Worm (Caenorhabditis elegans) whole organism, L1 larva: ENCODE measurements around the gene pmt-2.
A peak's percentile ranks its signal among the peaks of the same experiment; 100 is the strongest.

ENCODE experiments used
- C04F5.9 ChIP-seq: sonication (generic microtip); optimal IDR thresholded peaks from 2 replicates; lab custom pipeline; 2016; ENCODE audit warnings: missing genetic modification characterization, missing compliant biosample characterization
- aha-1 ChIP-seq: fragments of 150-350 bp; optimal IDR thresholded peaks from 2 replicates; lab custom pipeline; 2014; ENCODE audit warnings: missing biosample characterization, missing genetic modification characterization
- alr-1 ChIP-seq: fragments of 200-800 bp; sonication (Bioruptor generic); optimal IDR thresholded peaks from 2 replicates; lab custom pipeline; 2018; ENCODE audit warnings: borderline replicate concordance, mild to moderate bottlenecking, missing genetic modification characterization, missing compliant biosample characterization
- ama-1 ChIP-seq: fragments of 150-350 bp; optimal IDR thresholded peaks from 2 replicates; lab custom pipeline; 2014
- blmp-1 ChIP-seq: fragments of 150-350 bp; optimal IDR thresholded peaks from 2 replicates; lab custom pipeline; 2014; ENCODE audit warnings: missing biosample characterization, missing genetic modification characterization
- ceh-8 ChIP-seq: fragments of 200-800 bp; sonication (Bioruptor generic); optimal IDR thresholded peaks from 2 replicates; lab custom pipeline; 2018; ENCODE audit warnings: mild to moderate bottlenecking, missing genetic modification characterization, moderate library complexity, missing compliant biosample characterization
- dpl-1 ChIP-seq, 3 experiments: fragments of 150-350 bp in 2 of 3; sonication (generic microtip) in 1 of 3; optimal IDR thresholded peaks; 2 replicates each; lab custom pipeline; 2014 to 2017; ENCODE audit warnings: missing biosample characterization in 3 of 3, missing genetic modification characterization in 3 of 3, missing genetic modification reagents in 3 of 3
- efl-1 ChIP-seq, 4 experiments: fragments of 150-350 bp; optimal IDR thresholded peaks in 3 of 4; peaks in 1 of 4; 1 replicate in 1 of 4; 2 replicates in 3 of 4; lab custom pipeline; 2014; ENCODE audit warnings: missing biosample characterization in 2 of 4, missing genetic modification characterization in 2 of 4, missing genetic modification reagents in 2 of 4
- egl-13 ChIP-seq: sonication (generic microtip); optimal IDR thresholded peaks from 2 replicates; lab custom pipeline; 2016; ENCODE audit warnings: missing genotype, missing genetic modification reagents, missing genetic modification characterization, missing compliant biosample characterization
- egl-27 ChIP-seq, 2 experiments: fragments of 150-350 bp in 1 of 2; sonication (generic microtip); optimal IDR thresholded peaks; 3 replicates each; lab custom pipeline; 2017 to 2018; ENCODE audit warnings: missing biosample characterization in 2 of 2, missing genetic modification characterization in 2 of 2, missing genetic modification reagents in 2 of 2
- elt-2 ChIP-seq: sonication (generic microtip); optimal IDR thresholded peaks from 2 replicates; lab custom pipeline; 2016; ENCODE audit warnings: missing genetic modification characterization, mild to moderate bottlenecking, inconsistent platforms, missing compliant biosample characterization, missing genetic modification reagents
- elt-3 ChIP-seq, 6 experiments: fragments of 150-350 bp in 1 of 6; sonication (generic microtip); optimal IDR thresholded peaks; 2 replicates each; lab custom pipeline; 2017 to 2018; ENCODE audit warnings: missing biosample characterization in 6 of 6, missing genetic modification characterization in 6 of 6, inconsistent platforms in 1 of 6
- fkh-10 ChIP-seq: sonication (generic microtip); optimal IDR thresholded peaks from 2 replicates; lab custom pipeline; 2017; ENCODE audit warnings: missing biosample characterization, missing genetic modification reagents, missing genetic modification characterization
- fkh-4 ChIP-seq: sonication (generic microtip); optimal IDR thresholded peaks from 2 replicates; lab custom pipeline; 2016; ENCODE audit warnings: missing compliant biosample characterization, missing genetic modification characterization, borderline replicate concordance
- fos-1 ChIP-seq: fragments of 150-350 bp; optimal IDR thresholded peaks from 2 replicates; lab custom pipeline; 2014; ENCODE audit warnings: missing biosample characterization, missing genetic modification characterization
- lin-35 ChIP-seq, 2 experiments: fragments of 150-350 bp; optimal IDR thresholded peaks; 2 replicates each; lab custom pipeline; 2014; ENCODE audit warnings: missing biosample characterization in 2 of 2, missing genetic modification characterization in 2 of 2, missing genetic modification reagents in 2 of 2
- mep-1 ChIP-seq: fragments of 150-350 bp; optimal IDR thresholded peaks from 2 replicates; lab custom pipeline; 2014; ENCODE audit warnings: missing biosample characterization, missing genetic modification characterization
- nhr-11 ChIP-seq: fragments of 150-350 bp; optimal IDR thresholded peaks from 2 replicates; lab custom pipeline; 2014; ENCODE audit warnings: missing biosample characterization, missing genetic modification characterization
- nhr-12 ChIP-seq: sonication (generic microtip); optimal IDR thresholded peaks from 2 replicates; lab custom pipeline; 2017; ENCODE audit warnings: missing biosample characterization, missing genetic modification characterization
- nhr-20 ChIP-seq: sonication (generic microtip); optimal IDR thresholded peaks from 2 replicates; lab custom pipeline; 2016; ENCODE audit warnings: mild to moderate bottlenecking, missing genetic modification characterization, missing compliant biosample characterization
- nhr-47 ChIP-seq: sonication (generic microtip); optimal IDR thresholded peaks from 2 replicates; lab custom pipeline; 2016; ENCODE audit warnings: mild to moderate bottlenecking, missing genetic modification characterization, moderate library complexity, missing compliant biosample characterization
- nhr-85 ChIP-seq: sonication (generic microtip); peaks from one replicate; lab custom pipeline; 2016; ENCODE audit warnings: missing genetic modification characterization, inconsistent platforms, missing compliant biosample characterization
- pqm-1 ChIP-seq: sonication (generic microtip); optimal IDR thresholded peaks from 3 replicates; lab custom pipeline; 2017; ENCODE audit warnings: missing biosample characterization, missing genetic modification characterization
- rnt-1 ChIP-seq: sonication (generic microtip); optimal IDR thresholded peaks from 2 replicates; lab custom pipeline; 2016; ENCODE audit warnings: mild to moderate bottlenecking, missing genetic modification characterization, moderate library complexity, missing compliant biosample characterization
- snpc-4 ChIP-seq: fragments of 150-350 bp; optimal IDR thresholded peaks from 2 replicates; lab custom pipeline; 2014; ENCODE audit warnings: missing biosample characterization, missing genetic modification characterization
- snu-23 ChIP-seq: sonication (generic microtip); optimal IDR thresholded peaks from 2 replicates; lab custom pipeline; 2016; ENCODE audit warnings: missing genetic modification characterization, missing compliant biosample characterization
- sox-4 ChIP-seq: sonication (generic microtip); optimal IDR thresholded peaks from 2 replicates; lab custom pipeline; 2016; ENCODE audit warnings: missing genetic modification characterization, missing compliant biosample characterization
- sptf-1 ChIP-seq: fragments of 150-350 bp; optimal IDR thresholded peaks from 2 replicates; lab custom pipeline; 2014; ENCODE audit warnings: missing biosample characterization, missing genetic modification characterization
- sup-37 ChIP-seq: fragments of 200-800 bp; sonication (Bioruptor generic); optimal IDR thresholded peaks from 2 replicates; lab custom pipeline; 2018; ENCODE audit warnings: mild to moderate bottlenecking, missing genetic modification characterization, missing compliant biosample characterization
- tlp-1 ChIP-seq: fragments of 150-350 bp; optimal IDR thresholded peaks from 2 replicates; lab custom pipeline; 2014; ENCODE audit warnings: missing biosample characterization, missing genetic modification characterization
- unc-86 ChIP-seq: sonication (generic microtip); optimal IDR thresholded peaks from 2 replicates; lab custom pipeline; 2016; ENCODE audit warnings: missing genetic modification characterization, missing compliant biosample characterization
- xbp-1 ChIP-seq: sonication (generic microtip); optimal IDR thresholded peaks from 2 replicates; lab custom pipeline; 2016; ENCODE audit warnings: missing genetic modification characterization, missing compliant biosample characterization

The pmt-2 gene

DNA sequence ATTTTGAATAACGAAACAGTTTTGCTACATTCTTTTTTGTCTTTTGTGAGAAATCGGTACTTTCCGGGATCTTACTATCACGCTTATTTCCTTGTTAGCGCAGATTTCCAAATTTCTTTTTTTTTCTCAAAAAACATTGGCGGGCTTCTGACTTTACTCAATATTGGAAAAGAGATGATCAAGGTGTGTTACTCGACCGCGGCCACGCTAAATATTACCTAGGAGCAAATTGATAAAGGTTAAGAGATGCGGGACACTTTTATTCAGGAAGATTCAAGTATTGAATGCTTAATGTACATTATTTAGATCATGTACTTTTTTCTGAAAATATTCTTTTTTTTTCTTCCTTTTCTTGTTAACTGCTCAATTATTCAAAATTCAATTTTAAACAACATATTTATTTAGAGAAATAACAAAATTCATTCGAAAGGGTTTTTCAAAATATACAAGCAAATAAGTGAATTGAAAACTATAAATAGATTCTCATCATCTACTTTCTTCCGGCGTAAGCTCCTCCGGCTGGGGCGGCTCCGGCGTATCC, 19.0 kb downstream of the pmt-2 start:
- TF ChIP-seq ama-1 (lab: Kevin White, UChicago) (peak; percentile 55), nhr-11 (tag; lab: Kevin White, UChicago) (no peak)

DNA sequence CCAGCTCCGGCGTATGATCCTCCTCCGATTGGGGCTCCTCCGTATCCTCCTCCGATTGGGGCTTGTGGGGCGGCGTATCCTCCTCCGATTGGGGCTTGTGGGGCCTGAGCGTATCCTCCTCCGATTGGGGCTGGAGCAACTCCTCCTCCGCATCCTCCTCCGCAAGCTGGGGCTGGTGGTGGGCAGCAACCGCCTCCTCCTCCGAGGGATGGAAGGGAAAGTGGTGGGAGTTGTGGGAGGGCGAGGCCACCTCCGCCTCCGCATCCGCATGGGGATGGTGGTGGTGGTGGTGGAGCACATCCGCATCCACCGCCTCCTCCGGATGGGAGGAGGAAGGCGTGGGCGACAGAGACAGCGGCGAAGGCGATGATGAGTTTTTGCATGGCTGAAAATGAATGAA, 19.5 kb downstream of the pmt-2 start, which contains the start of gene F41F3.3:
TSS of gene F41F3.3 (minus strand) at position 383 of the 400 bp plus-strand sequence.
- TF ChIP-seq nhr-20 (tag; lab: Kevin White, UChicago) (no peak), efl-1 (optimal IDR thresholded peaks at IDR 0.05; lab: Kevin White, UChicago) (no peak), efl-1 (GFP tag; optimal IDR thresholded peaks at IDR 0.05 in 1 of 2; lab: Kevin White, UChicago) (peak in 1 of 2 experiments; percentile 57), ceh-8 (GFP tag; lab: Kevin White, UChicago) (peak; percentile 75), fkh-10 (GFP tag; lab: Kevin White, UChicago) (no peak), ama-1 (lab: Kevin White, UChicago) (peak; percentile 46)

ce11 chrV:4648527-4648926, 20.1 kb downstream of the pmt-2 start, which contains the start of gene F41F3.8:
F41F3.8 (plus strand) TSS chrV:4648827.
- TF ChIP-seq blmp-1 (peak; percentile 41), sptf-1 (tag; lab: Kevin White, UChicago) (no peak)
- TF ChIP-seq, all 84 proteins: peak for 1

DNA sequence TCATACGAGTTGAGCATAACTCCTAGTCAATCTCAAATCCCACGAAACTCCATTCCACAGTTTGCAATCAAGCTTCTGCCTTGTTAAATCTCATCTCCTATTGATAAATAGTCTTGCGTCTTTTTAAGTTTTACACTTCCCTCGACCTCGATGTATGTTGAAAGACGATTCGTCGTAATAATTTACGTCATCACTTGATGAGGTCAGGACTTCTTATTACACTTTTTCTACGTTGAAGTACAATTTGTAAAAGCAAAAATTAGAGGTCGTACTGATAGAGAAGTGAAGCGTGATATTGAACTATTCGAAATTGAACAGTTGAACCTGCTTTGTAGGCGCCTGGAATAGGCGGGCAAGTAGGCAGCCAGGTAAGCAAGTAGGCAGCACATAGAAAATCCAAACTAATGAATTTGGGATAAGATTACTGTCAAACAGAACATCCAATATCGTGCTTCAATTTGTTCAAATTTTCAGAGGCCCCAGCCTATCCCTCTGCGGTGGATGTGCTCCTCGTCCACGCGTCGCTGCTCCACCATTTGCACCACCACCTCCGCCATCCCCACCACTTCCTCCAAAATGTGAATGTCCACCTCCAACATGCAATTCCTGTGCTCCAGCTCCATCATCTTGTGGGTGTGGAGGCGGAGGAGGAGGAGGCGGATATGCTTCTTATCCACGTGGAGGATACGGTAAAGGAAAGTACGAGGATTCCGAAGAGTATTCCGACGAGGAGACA, 21.4 kb downstream of the pmt-2 start:
- TF ChIP-seq efl-1 (optimal IDR thresholded peaks at IDR 0.05; lab: Kevin White, UChicago) (no peak), efl-1 (GFP tag; optimal IDR thresholded peaks at IDR 0.05 in 1 of 2; lab: Kevin White, UChicago) (peak in 1 of 2 experiments; percentile 57), egl-13 (tag; lab: Kevin White, UChicago) (no peak), xbp-1 (tag; lab: Kevin White, UChicago) (no peak), egl-27 (tag; optimal IDR thresholded peaks at IDR 0.05; lab: Kevin White, UChicago) (no peak), sox-4 (tag; lab: Kevin White, UChicago) (no peak)

- TF ChIP-seq elt-2, result peak; percentile 11
- TF ChIP-seq nhr-20 (tag; lab: Kevin White, UChicago), result peak; percentile 24
- peak; percentile 11 for TF ChIP-seq nhr-85 (tag; lab: Kevin White, UChicago)
- peak; percentile 23 for TF ChIP-seq snu-23 (GFP tag; lab: Kevin White, UChicago)
- peak in 3 of 6 experiments; percentile 15 to 54 (median 48) for TF ChIP-seq elt-3 (tag; optimal IDR thresholded peaks at IDR 0.05; lab: Kevin White, UChicago)
- TF ChIP-seq blmp-1, result peak; percentile 86
- TF ChIP-seq rnt-1 (tag; lab: Kevin White, UChicago), result no peak
- no peak for TF ChIP-seq ama-1 (lab: Kevin White, UChicago)
- no peak for TF ChIP-seq sup-37 (GFP tag; lab: Kevin White, UChicago)
- TF ChIP-seq lin-35 (GFP tag; optimal IDR thresholded peaks at IDR 0.05; lab: Kevin White, UChicago), result peak in 1 of 2 experiments; percentile 18
- no peak for TF ChIP-seq efl-1 (optimal IDR thresholded peaks at IDR 0.05; lab: Kevin White, UChicago)
- TF ChIP-seq efl-1 (GFP tag; optimal IDR thresholded peaks at IDR 0.05 in 1 of 2; lab: Kevin White, UChicago), result peak in 1 of 2 experiments; percentile 45
- TF ChIP-seq sptf-1 (tag; lab: Kevin White, UChicago), result no peak
- TF ChIP-seq mep-1 (tag; lab: Kevin White, UChicago), result peak; percentile 23
- TF ChIP-seq, all 84 proteins: peak for 9
These were observed 23.1 kb downstream of the pmt-2 start for ce11 chrV:4651480-4651879.

- TF ChIP-seq snu-23 (GFP tag; lab: Kevin White, UChicago) (no peak), ceh-8 (GFP tag; lab: Kevin White, UChicago) (peak; percentile 49)
These were observed 24.7 kb downstream of the pmt-2 start for ce11 chrV:4653093-4653492.

- no peak for TF ChIP-seq alr-1 (tag; lab: Kevin White, UChicago)
- no peak for TF ChIP-seq elt-3 (tag; optimal IDR thresholded peaks at IDR 0.05; lab: Kevin White, UChicago)
- no peak for TF ChIP-seq C04F5.9
- TF ChIP-seq fos-1 (tag; lab: Kevin White, UChicago), result no peak
- no peak for TF ChIP-seq nhr-47 (tag; lab: Kevin White, UChicago)
- no peak for TF ChIP-seq pqm-1 (tag; lab: Kevin White, UChicago)
- no peak for TF ChIP-seq unc-86 (tag; lab: Kevin White, UChicago)
- TF ChIP-seq nhr-12 (tag; lab: Kevin White, UChicago), result no peak
- no peak for TF ChIP-seq ceh-8 (GFP tag; lab: Kevin White, UChicago)
- no peak for TF ChIP-seq snpc-4
- no peak for TF ChIP-seq blmp-1
- no peak for TF ChIP-seq aha-1 (tag; lab: Kevin White, UChicago)
- TF ChIP-seq tlp-1 (tag; lab: Kevin White, UChicago), result no peak
- no peak for TF ChIP-seq snu-23 (GFP tag; lab: Kevin White, UChicago)
- TF ChIP-seq sox-4 (tag; lab: Kevin White, UChicago), result no peak
- no peak for TF ChIP-seq dpl-1 (GFP tag; optimal IDR thresholded peaks at IDR 0.05; lab: Kevin White, UChicago)
- no peak for TF ChIP-seq fkh-4 (tag; lab: Kevin White, UChicago)
These were observed 25.7 kb downstream of the pmt-2 start, which contains the start of the genes col-139 and F41F3.1 for ce11 chrV:4653871-4654605. col-139 (minus strand) TSS chrV:4653971. F41F3.1 (plus strand) TSS chrV:4654555.
